Worm (Caenorhabditis elegans): Measurements from ENCODE around the gene str-211.

str-211 gene

DNA sequence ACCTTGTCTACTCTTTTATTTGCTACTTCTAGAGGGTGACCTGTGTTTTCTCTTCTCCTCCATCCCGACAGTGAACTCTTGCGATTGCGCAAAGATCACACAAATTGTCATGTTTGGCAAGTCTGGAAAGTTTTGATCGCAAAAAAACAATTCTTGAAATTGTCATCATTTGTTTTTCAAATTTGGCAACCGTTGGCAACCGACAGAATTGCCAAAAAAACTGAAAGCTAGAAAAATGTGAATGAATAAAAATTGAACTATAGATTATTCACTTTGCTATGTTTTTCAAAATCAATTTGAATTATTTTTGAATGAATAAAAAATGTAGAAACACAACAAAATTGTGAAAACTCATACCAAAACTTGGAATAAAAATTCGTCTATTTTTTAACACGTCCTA is 49.1 kb downstream of the str-211 start, which contains the start of gene ugt-11:
Gene ugt-11, minus strand, starts transcription at position 101 of the 400 bp plus-strand sequence.
- TF ChIP-seq aha-1 (tag) = peak; percentile 21
- no peak for TF ChIP-seq D1046.2 (GFP tag; IDR thresholded peaks at IDR 0.05)
